Fruit fly (Drosophila melanogaster): Measurements from ENCODE around the gene Yp3.
A peak's percentile ranks its signal among the peaks of the same experiment; 100 is the strongest.

Yp3 gene

DNA sequence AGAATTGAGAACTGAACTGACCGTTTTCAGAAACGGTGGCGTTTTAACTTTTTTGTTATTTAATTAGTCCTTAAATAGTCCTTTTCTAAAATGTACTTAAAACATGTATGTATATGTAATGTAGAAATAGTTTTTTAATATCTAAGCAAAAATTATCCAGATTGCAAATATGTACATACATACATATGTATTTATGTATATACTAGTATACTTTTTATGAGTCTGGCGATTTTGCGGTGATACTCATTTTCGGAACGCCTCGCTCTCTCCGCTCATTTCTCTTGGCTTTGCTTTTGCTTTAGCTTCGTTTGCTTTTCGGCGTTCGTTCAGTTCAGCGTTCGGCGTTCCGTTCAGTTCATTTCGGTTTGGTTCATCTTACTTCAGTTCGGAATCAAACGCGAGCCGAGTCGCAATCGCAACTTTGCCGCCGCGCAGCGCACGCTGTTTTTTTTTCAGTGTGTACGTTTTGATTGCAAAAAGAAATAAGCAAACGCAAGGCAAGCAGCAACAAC, 3.1 kb downstream of the Yp3 start, which contains the start of gene rdgB (continued):
- peak; percentile 65 for TF ChIP-seq sens (GFP tag)
- no peak for TF ChIP-seq CG31388 (GFP tag; optimal IDR thresholded peaks at IDR 0.05)
- peak; percentile 58 for TF ChIP-seq zfh2 (GFP tag; optimal IDR thresholded peaks at IDR 0.05)
- no peak for TF ChIP-seq CG1647 (GFP tag; optimal IDR thresholded peaks at IDR 0.05)
- peak; percentile 78 for TF ChIP-seq CG6765 (GFP tag; optimal IDR thresholded peaks at IDR 0.05)
- TF ChIP-seq Blimp-1 (GFP tag; optimal IDR thresholded peaks at IDR 0.05) = peak; percentile 77
- 0 out of 3 replicates have a peak, but pooled peaks have one; percentile 18 for TF ChIP-seq CG14050 (GFP tag; IDR thresholded peaks at IDR 0.05)
- peak; percentile 90 for TF ChIP-seq CG7839 (tag; optimal IDR thresholded peaks at IDR 0.05)
- peak; percentile 77 for TF ChIP-seq CG11247 (GFP tag; IDR thresholded peaks at IDR 0.05)
- peak; percentile 51 for TF ChIP-seq CG8281 (tag; optimal IDR thresholded peaks at IDR 0.05)
- peak; percentile 64 for TF ChIP-seq CG4328 (GFP tag; optimal IDR thresholded peaks at IDR 0.05)
- TF ChIP-seq CG8478 (optimal IDR thresholded peaks at IDR 0.05) = no peak
- TF ChIP-seq H2.0 (GFP tag; IDR thresholded peaks at IDR 0.05) = peak; percentile 34; the same call in 1 of the 2 replicates
- no peak; the same call in 1 of the 2 replicates for TF ChIP-seq Poxn (GFP tag; IDR thresholded peaks at IDR 0.05)
- TF ChIP-seq Sox102F (GFP tag; optimal IDR thresholded peaks at IDR 0.05) = peak; percentile 84
- TF ChIP-seq CG11398 (GFP tag; optimal IDR thresholded peaks at IDR 0.05) = no peak
- TF ChIP-seq wor (GFP tag; IDR thresholded peaks at IDR 0.05) = peak; percentile 67
- peak; percentile 89 for TF ChIP-seq CG2678 (tag; optimal IDR thresholded peaks at IDR 0.05)
- TF ChIP-seq CG15601 (tag; optimal IDR thresholded peaks at IDR 0.05) = peak; percentile 78
- peak; percentile 81 for TF ChIP-seq caup (GFP tag; optimal IDR thresholded peaks at IDR 0.05; ENCODE audit: severe bottlenecking)
- TF ChIP-seq CG31224 (GFP tag; IDR thresholded peaks at IDR 0.05) = peak; percentile 44; the same call in 1 of the 2 replicates
- peak; percentile 52 for TF ChIP-seq CG14014 (GFP tag; IDR thresholded peaks at IDR 0.05)
- peak; percentile 70 for TF ChIP-seq nau (GFP tag; optimal IDR thresholded peaks at IDR 0.05)
- TF ChIP-seq CG15514 (GFP tag; optimal IDR thresholded peaks at IDR 0.05) = peak; percentile 98
- no peak for TF ChIP-seq p53 (GFP tag; optimal IDR thresholded peaks at IDR 0.05)
- no peak for TF ChIP-seq emc (GFP tag; optimal IDR thresholded peaks at IDR 0.05)
- TF ChIP-seq MTF-1 (GFP tag; optimal IDR thresholded peaks at IDR 0.05; ENCODE audit: borderline replicate concordance) = peak; percentile 7
- peak; percentile 58 for TF ChIP-seq CG10654 (GFP tag; optimal IDR thresholded peaks at IDR 0.05)
- peak; percentile 31 for TF ChIP-seq CG6683 (GFP tag; optimal IDR thresholded peaks at IDR 0.05)
- no peak for TF ChIP-seq gce (GFP tag; IDR thresholded peaks at IDR 0.05)
- no peak for TF ChIP-seq Doc2 (GFP tag; IDR thresholded peaks at IDR 0.05)
- peak; percentile 72 for TF ChIP-seq odd (GFP tag; optimal IDR thresholded peaks at IDR 0.05)
- TF ChIP-seq run (tag; optimal IDR thresholded peaks at IDR 0.05) = peak; percentile 68
- peak; percentile 41 to 56 for TF ChIP-seq Pdp1 (GFP tag; optimal IDR thresholded peaks at IDR 0.05)
- no peak for TF ChIP-seq CG16813 (GFP tag; IDR thresholded peaks at IDR 0.05; ENCODE audit: partially characterized antibody)
- TF ChIP-seq CG10267 (tag; optimal IDR thresholded peaks at IDR 0.05) = peak; percentile 66
- no peak for TF ChIP-seq disco-r (GFP tag; optimal IDR thresholded peaks at IDR 0.05)
- peak; percentile 83 for TF ChIP-seq zf30C (GFP tag; optimal IDR thresholded peaks at IDR 0.05)
- peak; percentile 75 for TF ChIP-seq CG1602 (GFP tag; optimal IDR thresholded peaks at IDR 0.05)
- no peak for TF ChIP-seq CG7963 (GFP tag; IDR thresholded peaks at IDR 0.05; ENCODE audit: partially characterized antibody)
- TF ChIP-seq CG18764 (GFP tag; optimal IDR thresholded peaks at IDR 0.05) = no peak
- no peak for TF ChIP-seq MESR4 (GFP tag; optimal IDR thresholded peaks at IDR 0.05)
- peak; percentile 57 for TF ChIP-seq fd3F (GFP tag; optimal IDR thresholded peaks at IDR 0.05)
- TF ChIP-seq CG32772 (GFP tag; IDR thresholded peaks at IDR 0.05) = peak; percentile 39
- TF ChIP-seq lilli (GFP tag; optimal IDR thresholded peaks at IDR 0.05) = peak; percentile 67
- TF ChIP-seq CG11695 (GFP tag; IDR thresholded peaks at IDR 0.05) = peak; percentile 30; the same call in 1 of the 3 replicates
- no peak for TF ChIP-seq CG7987 (GFP tag; optimal IDR thresholded peaks at IDR 0.05)
- TF ChIP-seq da (GFP tag; optimal IDR thresholded peaks at IDR 0.05) = no peak
- no peak for TF ChIP-seq hth (optimal IDR thresholded peaks at IDR 0.05)
- peak; percentile 50 for TF ChIP-seq org-1 (GFP tag; optimal IDR thresholded peaks at IDR 0.05)
